Fruit fly (Drosophila melanogaster): ENCODE data around the gene CG7322.

- TF ChIP-seq Pif1A (GFP tag; optimal IDR thresholded peaks at IDR 0.05) (no peak), EcR (GFP tag; optimal IDR thresholded peaks at IDR 0.05) (no peak), CG34367 (tag; optimal IDR thresholded peaks at IDR 0.05) (no peak), Ets98B (GFP tag; IDR thresholded peaks at IDR 0.05) (peak; percentile 51; the same call in 1 of the 2 replicates), CG32121 (GFP tag; IDR thresholded peaks at IDR 0.05) (no peak), Pif1B (GFP tag; optimal IDR thresholded peaks at IDR 0.05) (peak; percentile 42), D1 (tag; optimal IDR thresholded peaks at IDR 0.05) (no peak), CG14655 (GFP tag; optimal IDR thresholded peaks at IDR 0.05) (no peak), CG8159 (tag; optimal IDR thresholded peaks at IDR 0.05) (no peak), CG15710 (tag; optimal IDR thresholded peaks at IDR 0.05) (no peak), fd96Ca (GFP tag; IDR thresholded peaks at IDR 0.05) (0 out of 3 replicates have a peak, but pooled peaks have one; percentile 16)
Observed at dm6 chrX:18832371-18832852, 25.1 kb downstream of the CG7322 start, which contains the start of gene Pvf1.

Measured in whole organism, pupa.